Fruit fly (Drosophila melanogaster): ENCODE results near the gene mRpL39.

The mRpL39 gene

dm6 chr3L:14971893-14972624 is 27.4 kb downstream of the mRpL39 start:
- no peak for TF ChIP-seq CG7101 (tag; optimal IDR thresholded peaks at IDR 0.05)
- TF ChIP-seq CG14711 (tag; optimal IDR thresholded peaks at IDR 0.05): no peak
- TF ChIP-seq cic (GFP tag; optimal IDR thresholded peaks at IDR 0.05): no peak
- no peak for TF ChIP-seq kay (GFP tag; ENCODE audit: borderline replicate concordance)
- TF ChIP-seq CG5204 (GFP tag; optimal IDR thresholded peaks at IDR 0.05): no peak
- TF ChIP-seq Hr96 (GFP tag; optimal IDR thresholded peaks at IDR 0.05): no peak
- no peak for TF ChIP-seq tj (GFP tag; optimal IDR thresholded peaks at IDR 0.05)
- no peak for TF ChIP-seq CG7045 (GFP tag; optimal IDR thresholded peaks at IDR 0.05)
- TF ChIP-seq CG11617 (GFP tag; optimal IDR thresholded peaks at IDR 0.05): no peak
- no peak for TF ChIP-seq CG33017 (tag; optimal IDR thresholded peaks at IDR 0.05)
- TF ChIP-seq CG12768 (GFP tag; optimal IDR thresholded peaks at IDR 0.05): no peak
- no peak for TF ChIP-seq cnc (optimal IDR thresholded peaks at IDR 0.05)

dm6 chr3L:14970213-14970612 is 29.3 kb downstream of the mRpL39 start:
- TF ChIP-seq Mnt (GFP tag; optimal IDR thresholded peaks at IDR 0.05) (no peak), kay (GFP tag; ENCODE audit: borderline replicate concordance) (no peak), CG7101 (tag; optimal IDR thresholded peaks at IDR 0.05) (no peak), ovo (GFP tag; optimal IDR thresholded peaks at IDR 0.05) (no peak), cic (GFP tag; optimal IDR thresholded peaks at IDR 0.05) (no peak), Hr96 (GFP tag; optimal IDR thresholded peaks at IDR 0.05) (no peak), Crg-1 (GFP tag; optimal IDR thresholded peaks at IDR 0.05) (no peak), toe (GFP tag; optimal IDR thresholded peaks at IDR 0.05) (no peak), CG1620 (GFP tag; optimal IDR thresholded peaks at IDR 0.05) (no peak), Clk (GFP tag; optimal IDR thresholded peaks at IDR 0.05) (no peak), CG33017 (tag; optimal IDR thresholded peaks at IDR 0.05) (no peak)

- no peak for TF ChIP-seq kay (GFP tag; ENCODE audit: borderline replicate concordance)
- no peak for TF ChIP-seq pad (GFP tag; optimal IDR thresholded peaks at IDR 0.05)
- TF ChIP-seq Hr96 (GFP tag; optimal IDR thresholded peaks at IDR 0.05): no peak
- TF ChIP-seq CG12768 (GFP tag; optimal IDR thresholded peaks at IDR 0.05): no peak
- TF ChIP-seq CG7101 (tag; optimal IDR thresholded peaks at IDR 0.05): no peak
- no peak for TF ChIP-seq Clk (GFP tag; optimal IDR thresholded peaks at IDR 0.05)
- no peak for TF ChIP-seq Crg-1 (GFP tag; optimal IDR thresholded peaks at IDR 0.05)
- TF ChIP-seq CG7045 (GFP tag; optimal IDR thresholded peaks at IDR 0.05): no peak
- TF ChIP-seq CG33017 (tag; optimal IDR thresholded peaks at IDR 0.05): no peak
- no peak for TF ChIP-seq CG1620 (GFP tag; optimal IDR thresholded peaks at IDR 0.05)
- no peak for TF ChIP-seq CG11617 (GFP tag; optimal IDR thresholded peaks at IDR 0.05)
Observed at dm6 chr3L:14969171-14969570, 30.3 kb downstream of the mRpL39 start, which contains the start of gene Tom. Gene Tom (plus strand): TSS chr3L:14969344.

- TF ChIP-seq cnc (optimal IDR thresholded peaks at IDR 0.05) (no peak), CG7045 (GFP tag; optimal IDR thresholded peaks at IDR 0.05) (no peak), bab1 (GFP tag; optimal IDR thresholded peaks at IDR 0.05) (no peak), Clk (GFP tag; optimal IDR thresholded peaks at IDR 0.05) (no peak), CG14711 (tag; optimal IDR thresholded peaks at IDR 0.05) (no peak)
Observed at dm6 chr3L:14968553-14968952, 30.9 kb downstream of the mRpL39 start.

- TF ChIP-seq Mnt (GFP tag; optimal IDR thresholded peaks at IDR 0.05) (no peak), Hr96 (GFP tag; optimal IDR thresholded peaks at IDR 0.05) (no peak), bab1 (GFP tag; optimal IDR thresholded peaks at IDR 0.05) (no peak), CG7045 (GFP tag; optimal IDR thresholded peaks at IDR 0.05) (no peak), CG7101 (tag; optimal IDR thresholded peaks at IDR 0.05) (no peak), CG11617 (GFP tag; optimal IDR thresholded peaks at IDR 0.05) (no peak), cnc (optimal IDR thresholded peaks at IDR 0.05) (no peak), tj (GFP tag; optimal IDR thresholded peaks at IDR 0.05) (no peak), ovo (GFP tag; optimal IDR thresholded peaks at IDR 0.05) (no peak), cic (GFP tag; optimal IDR thresholded peaks at IDR 0.05) (no peak), toe (GFP tag; optimal IDR thresholded peaks at IDR 0.05) (no peak), CG1620 (GFP tag; optimal IDR thresholded peaks at IDR 0.05) (no peak), Clk (GFP tag; optimal IDR thresholded peaks at IDR 0.05) (no peak), pad (GFP tag; optimal IDR thresholded peaks at IDR 0.05) (no peak), kay (GFP tag; ENCODE audit: borderline replicate concordance) (no peak), CG14711 (tag; optimal IDR thresholded peaks at IDR 0.05) (no peak)
Observed at dm6 chr3L:14967691-14968538, 31.6 kb downstream of the mRpL39 start.

dm6 chr3L:14966199-14966858 is 33.1 kb downstream of the mRpL39 start:
- no peak for TF ChIP-seq ovo (GFP tag; optimal IDR thresholded peaks at IDR 0.05)
- no peak for TF ChIP-seq Crg-1 (GFP tag; optimal IDR thresholded peaks at IDR 0.05)
- no peak for TF ChIP-seq cnc (optimal IDR thresholded peaks at IDR 0.05)
- no peak for TF ChIP-seq CG11617 (GFP tag; optimal IDR thresholded peaks at IDR 0.05)
- no peak for TF ChIP-seq tj (GFP tag; optimal IDR thresholded peaks at IDR 0.05)
- TF ChIP-seq CG14711 (tag; optimal IDR thresholded peaks at IDR 0.05): no peak

Measured in whole organism, adult.